Worm (Caenorhabditis elegans) whole organism, L1 larva: ENCODE data around the gene oac-15.

Experiments used
- ces-1 ChIP-seq: fragments of 150-350 bp; optimal IDR thresholded peaks from 2 replicates; lab custom pipeline; 2014; ENCODE audit warnings: missing biosample characterization, missing genetic modification reagents, missing genetic modification characterization
- elt-3 ChIP-seq, 6 experiments: fragments of 150-350 bp in 1 of 6; sonication (generic microtip); optimal IDR thresholded peaks; 2 replicates each; lab custom pipeline; 2017 to 2018; ENCODE audit warnings: missing biosample characterization in 6 of 6, missing genetic modification characterization in 6 of 6, inconsistent platforms in 1 of 6
- isw-1 ChIP-seq: fragments of 200-800 bp; sonication (Bioruptor generic); IDR thresholded peaks from 2 replicates; pipeline ENCODE4 v1.3.6; 2022; ENCODE audit warnings: missing genetic modification characterization, missing compliant biosample characterization
- lin-13 ChIP-seq: fragments of 150-350 bp; optimal IDR thresholded peaks from 2 replicates; lab custom pipeline; 2014; ENCODE audit warnings: missing biosample characterization, missing genetic modification reagents, missing genetic modification characterization
- lir-3 ChIP-seq: sonication (generic microtip); optimal IDR thresholded peaks from 2 replicates; lab custom pipeline; 2016; ENCODE audit warnings: mild to moderate bottlenecking, missing genetic modification characterization, moderate library complexity, missing compliant biosample characterization; ENCODE audit not compliant: poor library complexity
- snpc-4 ChIP-seq: fragments of 150-350 bp; optimal IDR thresholded peaks from 2 replicates; lab custom pipeline; 2014; ENCODE audit warnings: missing biosample characterization, missing genetic modification characterization

ce11 chrV:16183357-16183756, 26.4 kb downstream of the oac-15 start, which contains the start of gene srz-14:
- TF ChIP-seq lin-13 (GFP tag; lab: Kevin White, UChicago), result no peak
- no peak for TF ChIP-seq snpc-4 (tag; lab: Kevin White, UChicago)
- TF ChIP-seq isw-1 (GFP tag; lab: Robert Waterston, UW), result no peak
- no peak for TF ChIP-seq ces-1 (GFP tag; lab: Kevin White, UChicago)
- TF ChIP-seq elt-3 (tag; optimal IDR thresholded peaks at IDR 0.05; lab: Kevin White, UChicago), result no peak
- no peak for TF ChIP-seq lir-3 (tag; lab: Kevin White, UChicago)
